Worm (Caenorhabditis elegans) whole organism, early embryonic: Measurements from ENCODE around the gene F20B6.4.

Source experiments
- B0310.2 ChIP-seq: sonication (generic microtip); optimal IDR thresholded peaks from 2 replicates; lab custom pipeline; 2016; ENCODE audit warnings: mild to moderate bottlenecking, missing genetic modification characterization, missing compliant biosample characterization
- F13C5.2 ChIP-seq: sonication (generic microtip); optimal IDR thresholded peaks from 2 replicates; lab custom pipeline; 2017; ENCODE audit warnings: mild to moderate bottlenecking, missing genetic modification characterization, inconsistent platforms, missing compliant biosample characterization
- aly-1 ChIP-seq: sonication (generic microtip); optimal IDR thresholded peaks from 2 replicates; lab custom pipeline; 2016; ENCODE audit warnings: missing genetic modification characterization, missing compliant biosample characterization
- ama-1 ChIP-seq: fragments of 150-350 bp; optimal IDR thresholded peaks from 2 replicates; lab custom pipeline; 2014
- ceh-13 ChIP-seq: fragments of 200-800 bp; sonication (Bioruptor generic); optimal IDR thresholded peaks from 2 replicates; lab custom pipeline; 2018; ENCODE audit warnings: mild to moderate bottlenecking, missing genetic modification characterization, missing compliant biosample characterization
- ceh-36 ChIP-seq: sonication (generic microtip); optimal IDR thresholded peaks from 2 replicates; lab custom pipeline; 2016; ENCODE audit warnings: missing genetic modification characterization, inconsistent platforms, missing compliant biosample characterization
- ets-7 ChIP-seq: sonication (generic microtip); optimal IDR thresholded peaks from 2 replicates; lab custom pipeline; 2016; ENCODE audit warnings: missing genotype, missing genetic modification characterization, missing compliant biosample characterization
- flt-1 ChIP-seq: fragments of 200-800 bp; sonication (Bioruptor generic); IDR thresholded peaks from 2 replicates; pipeline ENCODE4 v1.3.6; 2022; ENCODE audit warnings: missing genetic modification characterization, missing compliant biosample characterization
- hmbx-1 ChIP-seq: sonication (generic microtip); optimal IDR thresholded peaks from 2 replicates; lab custom pipeline; 2016; ENCODE audit warnings: mild to moderate bottlenecking, missing genetic modification characterization, missing compliant biosample characterization
- hmg-4 ChIP-seq: fragments of 200-800 bp; sonication (Bioruptor generic); optimal IDR thresholded peaks from 2 replicates; lab custom pipeline; 2018; ENCODE audit warnings: mild to moderate bottlenecking, missing genetic modification characterization, missing compliant biosample characterization
- hnd-1 ChIP-seq: sonication (generic microtip); optimal IDR thresholded peaks from 2 replicates; lab custom pipeline; 2016; ENCODE audit warnings: missing genetic modification characterization, missing compliant biosample characterization
- pes-1 ChIP-seq: fragments of 200-800 bp; sonication (Bioruptor generic); IDR thresholded peaks from 2 replicates; pipeline ENCODE4 v1.3.6; 2022; ENCODE audit warnings: missing genetic modification reagents, missing genetic modification characterization, missing compliant biosample characterization
- scrt-1 ChIP-seq: fragments of 200-800 bp; sonication (Bioruptor generic); IDR thresholded peaks from 2 replicates; pipeline ENCODE4 v1.3.6; 2022; ENCODE audit warnings: missing genetic modification characterization, missing compliant biosample characterization
- sea-1 ChIP-seq: fragments of 200-800 bp; sonication (Bioruptor generic); conservative IDR thresholded peaks from 2 replicates; pipeline ENCODE4 v1.3.6; 2022; ENCODE audit warnings: missing genetic modification characterization, missing compliant biosample characterization
- tbx-11 ChIP-seq: fragments of 200-800 bp; sonication (Bioruptor generic); IDR thresholded peaks from 2 replicates; pipeline ENCODE4 v1.3.6; 2022; ENCODE audit warnings: missing genetic modification characterization, missing compliant biosample characterization
- tbx-37 ChIP-seq: fragments of 200-800 bp; sonication (Bioruptor generic); conservative IDR thresholded peaks from 2 replicates; pipeline ENCODE4 v1.3.6; 2022; ENCODE audit warnings: missing genetic modification reagents, missing genetic modification characterization, missing compliant biosample characterization
- tra-4 ChIP-seq: sonication (generic microtip); optimal IDR thresholded peaks from 2 replicates; lab custom pipeline; 2017; ENCODE audit warnings: missing genetic modification characterization, missing compliant biosample characterization

Gene F20B6.4

DNA sequence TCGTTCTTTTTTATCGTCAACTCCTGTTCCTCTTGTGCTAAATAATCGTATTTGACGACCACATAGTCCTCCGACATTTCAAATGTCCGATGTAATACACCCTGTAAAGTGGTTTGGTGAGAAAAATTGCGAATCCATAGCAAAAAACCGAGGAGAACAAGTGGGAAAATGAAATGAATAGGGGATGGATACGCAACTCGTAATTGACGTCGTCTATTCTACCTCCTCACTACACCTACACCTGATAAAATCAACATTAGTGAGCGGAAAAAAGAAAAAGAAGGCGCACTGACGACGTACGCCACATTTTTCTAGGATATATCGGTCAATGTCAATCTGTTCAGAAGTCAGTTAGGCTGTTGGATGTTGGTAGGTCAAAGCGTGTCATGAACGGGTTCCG lies 43.0 kb downstream of the F20B6.4 start, which contains the start of gene nck-1:
Gene nck-1, minus strand, starts transcription at position 101 of the 400 bp plus-strand sequence.
- TF ChIP-seq ama-1 (lab: Kevin White, UChicago) (no peak), B0310.2 (tag; lab: Kevin White, UChicago) (no peak), tra-4 (no peak), tbx-37 (GFP tag; lab: Robert Waterston, UW) (no peak), F13C5.2 (tag; lab: Kevin White, UChicago) (no peak), ceh-36 (tag; lab: Kevin White, UChicago) (no peak), hmg-4 (GFP tag; lab: Kevin White, UChicago) (no peak), aly-1 (tag; lab: Kevin White, UChicago) (no peak), ets-7 (tag; lab: Kevin White, UChicago) (no peak), ceh-13 (GFP tag; lab: Kevin White, UChicago) (no peak), pes-1 (GFP tag; lab: Robert Waterston, UW) (no peak), hmbx-1 (tag; lab: Kevin White, UChicago) (no peak), flt-1 (GFP tag; lab: Robert Waterston, UW) (no peak)

DNA sequence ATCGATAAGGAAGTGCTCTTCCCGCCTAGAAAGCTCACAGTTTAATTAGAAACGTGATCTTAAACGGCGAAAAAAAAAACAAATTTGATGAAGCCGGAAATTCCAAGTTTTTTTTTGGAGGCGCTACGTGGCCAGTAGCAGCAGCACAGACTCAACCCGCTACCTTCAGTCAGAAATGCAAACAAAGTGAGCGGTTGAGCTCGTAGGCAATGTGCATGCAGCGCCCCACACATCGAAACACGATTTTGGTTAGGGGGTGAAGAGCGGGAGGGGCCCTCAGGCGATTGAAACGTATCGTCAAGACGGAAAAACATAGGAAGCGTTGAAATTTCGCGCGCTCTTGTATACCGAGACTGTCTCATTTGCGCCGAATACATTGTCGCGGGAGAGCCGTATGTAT lies 45.1 kb downstream of the F20B6.4 start:
- TF ChIP-seq hmbx-1 (tag; lab: Kevin White, UChicago), result no peak
- no peak for TF ChIP-seq hmg-4 (GFP tag; lab: Kevin White, UChicago)
- TF ChIP-seq ama-1 (lab: Kevin White, UChicago), result no peak
- TF ChIP-seq scrt-1 (GFP tag; lab: Robert Waterston, UW), result no peak
- TF ChIP-seq F13C5.2 (tag; lab: Kevin White, UChicago), result no peak
- no peak for TF ChIP-seq B0310.2 (tag; lab: Kevin White, UChicago)
- TF ChIP-seq ceh-36 (tag; lab: Kevin White, UChicago), result no peak
- TF ChIP-seq sea-1 (GFP tag; lab: Robert Waterston, UW), result no peak
- no peak for TF ChIP-seq aly-1 (tag; lab: Kevin White, UChicago)
- no peak for TF ChIP-seq pes-1 (GFP tag; lab: Robert Waterston, UW)
- TF ChIP-seq ceh-13 (GFP tag; lab: Kevin White, UChicago), result no peak
- TF ChIP-seq tbx-37 (GFP tag; lab: Robert Waterston, UW), result no peak
- no peak for TF ChIP-seq tra-4
- TF ChIP-seq hnd-1 (tag; lab: Kevin White, UChicago), result no peak
- no peak for TF ChIP-seq ets-7 (tag; lab: Kevin White, UChicago)
- no peak for TF ChIP-seq flt-1 (GFP tag; lab: Robert Waterston, UW)
- no peak for TF ChIP-seq tbx-11 (GFP tag; lab: Robert Waterston, UW)

DNA sequence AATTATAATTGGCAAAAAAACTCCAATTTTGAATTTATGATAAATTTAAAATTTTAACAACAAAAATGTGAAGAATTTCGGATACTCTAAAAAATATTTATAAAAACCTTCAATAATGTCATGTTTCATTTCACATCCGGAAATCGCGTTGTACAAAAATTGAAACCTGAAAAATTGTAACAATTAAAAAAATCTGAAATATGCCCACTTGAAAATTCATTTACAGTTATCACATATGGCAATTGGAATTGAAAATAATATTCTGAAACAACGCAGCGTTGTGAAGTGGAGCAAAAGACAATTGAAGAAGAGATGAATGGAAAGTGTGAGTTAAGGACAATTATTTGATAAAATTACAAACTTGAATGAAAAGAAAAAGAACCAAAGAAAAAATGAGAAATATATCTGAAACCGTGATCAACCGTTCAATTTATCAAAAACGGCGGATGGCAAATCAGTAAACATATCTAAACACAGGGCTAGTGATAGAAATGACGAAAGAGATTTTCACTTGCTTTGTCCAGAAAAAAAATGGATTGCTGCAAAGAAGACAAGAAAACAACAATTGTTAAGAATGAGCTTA lies 47.8 kb downstream of the F20B6.4 start:
- TF ChIP-seq pes-1 (GFP tag; lab: Robert Waterston, UW) (no peak), tra-4 (no peak), F13C5.2 (tag; lab: Kevin White, UChicago) (no peak), hmg-4 (GFP tag; lab: Kevin White, UChicago) (no peak), tbx-11 (GFP tag; lab: Robert Waterston, UW) (no peak), ets-7 (tag; lab: Kevin White, UChicago) (no peak)

DNA sequence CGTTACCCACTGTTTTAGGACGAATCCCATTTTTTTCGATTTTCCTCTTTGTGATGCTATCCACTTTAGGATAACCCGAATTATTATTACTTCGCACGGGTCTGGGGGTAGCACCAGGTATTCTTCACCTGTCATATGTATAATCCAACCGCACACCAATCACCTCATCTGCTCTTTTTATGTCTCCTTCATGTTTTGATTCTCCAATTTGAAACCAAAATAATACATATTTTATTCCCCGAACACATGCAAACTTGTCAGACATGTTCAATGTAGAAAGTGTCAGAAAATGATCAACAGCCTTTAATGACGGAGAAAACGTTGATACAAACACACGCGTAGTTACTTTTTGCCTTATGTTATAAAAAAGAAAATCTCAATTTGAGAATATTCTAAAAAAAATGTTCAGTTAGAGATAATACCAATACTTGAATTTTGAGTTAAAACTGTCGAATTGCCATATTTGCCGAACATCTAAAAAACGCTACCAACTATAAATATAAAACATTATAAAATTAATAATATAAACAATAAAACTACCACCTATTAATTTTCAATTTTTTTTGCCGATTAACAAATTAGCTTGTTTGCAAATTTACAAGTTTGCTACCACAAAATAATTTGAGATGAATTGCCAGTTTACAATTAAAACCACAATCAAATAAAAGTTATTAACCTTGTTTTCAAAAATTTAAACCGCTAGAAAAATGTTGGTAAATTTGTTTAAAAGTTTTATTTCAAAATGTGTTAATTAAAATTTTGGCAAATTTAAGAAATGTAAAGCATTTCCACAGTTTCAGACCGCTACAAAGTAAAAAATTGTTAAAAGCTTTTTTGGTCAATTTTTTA lies 48.5 kb downstream of the F20B6.4 start:
- TF ChIP-seq sea-1 (GFP tag; lab: Robert Waterston, UW) (no peak), hmbx-1 (tag; lab: Kevin White, UChicago) (no peak), flt-1 (GFP tag; lab: Robert Waterston, UW) (no peak), ceh-13 (GFP tag; lab: Kevin White, UChicago) (no peak), hnd-1 (tag; lab: Kevin White, UChicago) (no peak), pes-1 (GFP tag; lab: Robert Waterston, UW) (no peak), ama-1 (lab: Kevin White, UChicago) (no peak), F13C5.2 (tag; lab: Kevin White, UChicago) (no peak), aly-1 (tag; lab: Kevin White, UChicago) (no peak), hmg-4 (GFP tag; lab: Kevin White, UChicago) (no peak), ceh-36 (tag; lab: Kevin White, UChicago) (no peak), tbx-11 (GFP tag; lab: Robert Waterston, UW) (no peak), tra-4 (no peak), B0310.2 (tag; lab: Kevin White, UChicago) (no peak), tbx-37 (GFP tag; lab: Robert Waterston, UW) (no peak)

DNA sequence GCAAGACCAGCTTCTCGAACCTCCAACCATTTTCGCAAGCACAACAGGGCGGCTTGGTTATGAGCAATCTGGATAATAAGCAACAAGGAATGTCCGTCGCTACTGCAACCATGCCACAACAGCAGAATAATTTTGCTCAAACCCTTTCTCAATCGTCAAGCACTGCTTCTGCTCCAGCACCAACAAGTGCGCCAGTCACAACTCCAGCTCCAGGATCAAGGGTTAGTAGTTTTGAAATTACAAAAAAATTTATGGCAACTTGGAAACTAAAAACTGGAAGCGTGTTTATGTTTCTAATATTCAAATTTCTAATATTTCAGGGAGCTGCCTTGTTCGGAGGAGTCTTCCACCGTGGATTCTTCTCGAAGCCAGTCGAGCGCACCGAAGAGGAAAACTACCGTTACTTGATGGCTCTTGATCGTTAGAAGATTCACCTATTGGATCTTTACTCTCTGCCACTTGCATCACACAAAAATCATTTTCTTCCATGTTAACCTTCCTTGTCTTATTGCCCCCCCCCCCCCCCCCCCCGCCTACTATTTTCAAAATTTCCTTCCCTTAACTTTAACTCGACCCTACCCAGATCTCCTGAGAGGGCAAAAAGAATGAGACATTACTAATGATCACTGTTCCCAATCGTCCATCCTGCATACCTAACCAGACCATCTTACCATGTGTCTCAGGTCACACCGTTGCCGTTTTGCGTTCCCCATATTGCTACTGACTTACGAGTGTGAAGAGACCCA lies 49.4 kb downstream of the F20B6.4 start:
- no peak for TF ChIP-seq ets-7 (tag; lab: Kevin White, UChicago)
- TF ChIP-seq ceh-36 (tag; lab: Kevin White, UChicago), result no peak
- no peak for TF ChIP-seq pes-1 (GFP tag; lab: Robert Waterston, UW)
- TF ChIP-seq hnd-1 (tag; lab: Kevin White, UChicago), result no peak
- TF ChIP-seq sea-1 (GFP tag; lab: Robert Waterston, UW), result no peak
- no peak for TF ChIP-seq scrt-1 (GFP tag; lab: Robert Waterston, UW)
- no peak for TF ChIP-seq aly-1 (tag; lab: Kevin White, UChicago)
- TF ChIP-seq ceh-13 (GFP tag; lab: Kevin White, UChicago), result no peak
- no peak for TF ChIP-seq B0310.2 (tag; lab: Kevin White, UChicago)

DNA sequence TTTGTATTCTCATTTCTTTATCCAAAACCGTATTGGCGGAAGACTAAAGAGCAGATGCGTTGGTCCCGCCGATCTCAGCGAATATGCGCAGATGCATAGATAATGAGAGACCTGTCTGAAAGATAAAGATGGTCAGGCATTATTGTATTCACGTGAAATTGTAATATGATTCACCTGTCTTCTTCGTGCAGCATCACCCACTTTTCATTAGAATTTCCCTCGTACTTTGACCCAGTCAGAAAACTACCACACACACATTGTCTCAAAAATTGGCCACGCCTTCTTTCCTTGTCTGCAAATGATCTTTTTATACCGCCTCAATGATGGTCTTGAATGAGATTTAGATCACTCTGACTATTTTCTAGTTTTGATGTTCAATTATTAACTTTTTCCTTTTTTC lies 50.3 kb downstream of the F20B6.4 start:
- TF ChIP-seq tbx-11 (GFP tag; lab: Robert Waterston, UW), result no peak
- TF ChIP-seq scrt-1 (GFP tag; lab: Robert Waterston, UW), result no peak
- no peak for TF ChIP-seq tbx-37 (GFP tag; lab: Robert Waterston, UW)
- no peak for TF ChIP-seq hmg-4 (GFP tag; lab: Kevin White, UChicago)
- no peak for TF ChIP-seq F13C5.2 (tag; lab: Kevin White, UChicago)
- no peak for TF ChIP-seq aly-1 (tag; lab: Kevin White, UChicago)
- no peak for TF ChIP-seq hnd-1 (tag; lab: Kevin White, UChicago)
- TF ChIP-seq tra-4, result no peak
- no peak for TF ChIP-seq sea-1 (GFP tag; lab: Robert Waterston, UW)
- TF ChIP-seq flt-1 (GFP tag; lab: Robert Waterston, UW), result no peak
- no peak for TF ChIP-seq ama-1 (lab: Kevin White, UChicago)
- TF ChIP-seq pes-1 (GFP tag; lab: Robert Waterston, UW), result no peak
- no peak for TF ChIP-seq ets-7 (tag; lab: Kevin White, UChicago)
- no peak for TF ChIP-seq ceh-13 (GFP tag; lab: Kevin White, UChicago)
- no peak for TF ChIP-seq ceh-36 (tag; lab: Kevin White, UChicago)
- TF ChIP-seq hmbx-1 (tag; lab: Kevin White, UChicago), result no peak
